Fruit fly (Drosophila melanogaster): ENCODE data around the gene PMP34.

dm6 chr3L:4288591-4289056 is 29.9 kb upstream of the PMP34 start, which contains the start of gene Hexo1:
- no peak for TF ChIP-seq Pif1B (GFP tag; optimal IDR thresholded peaks at IDR 0.05)
- TF ChIP-seq CG8159 (tag; optimal IDR thresholded peaks at IDR 0.05): peak; percentile 68
- no peak for TF ChIP-seq Pif1A (GFP tag; optimal IDR thresholded peaks at IDR 0.05)
- TF ChIP-seq rn (GFP tag; IDR thresholded peaks at IDR 0.05): no peak
- no peak for TF ChIP-seq CG13204 (GFP tag; optimal IDR thresholded peaks at IDR 0.05)
- TF ChIP-seq CG8301 (tag; optimal IDR thresholded peaks at IDR 0.05): peak; percentile 55
- TF ChIP-seq CG12605 (GFP tag; IDR thresholded peaks at IDR 0.05): peak; percentile 58; the same call in 1 of the 2 replicates
- no peak for TF ChIP-seq CG10348 (GFP tag; IDR thresholded peaks at IDR 0.05)
- peak; percentile 53 for TF ChIP-seq CG34367 (tag; optimal IDR thresholded peaks at IDR 0.05)
- peak; percentile 52 for TF ChIP-seq Ets98B (GFP tag; IDR thresholded peaks at IDR 0.05)
- peak; percentile 38; the same call in 1 of the 2 replicates for TF ChIP-seq CG32121 (GFP tag; IDR thresholded peaks at IDR 0.05)
- peak; percentile 65 for TF ChIP-seq Snoo (tag; optimal IDR thresholded peaks at IDR 0.05)

All from whole organism, pupa.